Fruit fly (Drosophila melanogaster): ENCODE results near the gene CG31560.

CG31560 gene

DNA sequence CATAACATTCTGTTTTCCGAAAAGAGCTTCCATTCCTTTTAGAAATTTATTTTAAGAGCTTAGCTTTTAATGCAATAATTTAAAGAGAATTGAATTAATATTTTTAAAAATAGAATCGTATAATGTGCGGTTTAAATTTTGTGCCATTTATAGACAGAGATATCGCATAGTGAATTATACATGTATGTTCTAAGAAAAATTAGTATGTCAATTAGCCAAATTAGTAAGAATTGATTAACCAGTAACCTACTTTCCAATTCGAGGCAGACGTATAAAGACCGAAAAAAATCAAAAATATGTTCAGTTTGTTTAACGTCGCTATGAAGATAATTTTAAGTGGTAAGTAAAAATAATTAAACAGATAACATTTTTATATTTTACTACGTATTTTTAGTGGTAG lies at the start of gene CG31560:
Gene CG31560, plus strand, starts transcription at position 301 of the 400 bp plus-strand sequence.
- TF ChIP-seq CG17801 (GFP tag; optimal IDR thresholded peaks at IDR 0.05; ENCODE audit: partially characterized antibody) = no peak

DNA sequence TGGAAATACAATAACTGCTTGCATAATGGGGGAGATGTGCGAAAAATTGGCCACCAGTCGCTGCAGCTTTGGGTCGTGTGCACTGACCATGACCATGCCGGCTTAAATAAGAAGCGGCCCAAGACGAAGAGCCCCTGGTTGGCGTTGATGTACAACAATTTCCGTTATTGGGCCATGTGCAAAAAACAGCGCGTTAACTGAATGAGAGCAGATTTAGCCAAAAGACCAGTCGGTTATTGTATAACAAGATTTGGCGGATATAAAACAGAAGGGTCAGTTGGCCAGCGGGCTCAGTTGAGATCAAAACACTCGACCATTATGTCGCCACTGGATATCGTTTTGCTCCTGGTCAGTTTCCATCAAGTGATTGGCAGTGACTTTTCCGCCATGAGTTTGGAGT lies 46.1 kb upstream of the CG31560 start, which contains the start of gene Osi10a:
Gene Osi10a, plus strand, starts transcription at position 301 of the 400 bp plus-strand sequence.
- TF ChIP-seq CG17801 (GFP tag; optimal IDR thresholded peaks at IDR 0.05; ENCODE audit: partially characterized antibody) = no peak

DNA sequence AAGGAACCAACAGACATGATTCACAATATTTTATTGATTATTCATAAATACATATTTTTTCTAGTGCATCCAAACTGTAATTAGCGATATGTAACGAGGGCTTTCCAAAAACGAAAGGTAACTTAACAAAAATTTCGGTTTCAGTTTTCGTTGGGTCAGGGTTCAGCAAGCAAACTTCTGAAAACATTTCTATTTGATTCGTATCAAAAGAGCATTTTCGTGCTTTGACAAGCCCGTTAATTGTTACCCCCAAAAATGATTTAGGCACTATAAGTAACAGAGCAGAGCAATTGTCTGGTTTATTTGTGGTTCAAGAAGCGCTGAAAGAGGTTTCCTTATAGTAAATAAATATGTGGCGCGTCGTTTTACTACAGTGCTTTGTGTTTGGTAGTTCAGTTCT lies 43.9 kb upstream of the CG31560 start, which contains the start of gene Osi10b:
Gene Osi10b, plus strand, starts transcription at position 301 of the 400 bp plus-strand sequence.
- no peak for TF ChIP-seq CG17801 (GFP tag; optimal IDR thresholded peaks at IDR 0.05; ENCODE audit: partially characterized antibody)

DNA sequence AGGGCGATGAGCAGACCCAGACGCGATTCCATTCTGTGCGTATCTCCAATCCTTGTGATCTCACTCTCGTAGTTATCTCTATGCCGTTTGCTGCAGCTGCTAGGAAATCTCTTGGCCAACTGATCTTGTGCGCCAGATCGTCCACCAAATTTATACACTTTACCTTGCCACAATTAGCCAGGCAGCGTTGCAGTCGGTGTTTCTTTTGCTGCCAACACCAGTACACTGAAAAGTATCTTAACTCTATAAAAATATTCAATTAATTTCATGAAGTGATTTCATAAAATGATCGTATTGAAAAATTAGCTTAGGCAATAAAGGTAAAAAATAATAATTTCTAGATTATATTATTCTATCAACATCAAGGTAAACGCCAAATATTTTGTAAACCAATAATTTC lies 41.1 kb upstream of the CG31560 start, which contains the start of gene Osi11:
Gene Osi11, minus strand, starts transcription at position 101 of the 400 bp plus-strand sequence.
- no peak for TF ChIP-seq CG17801 (GFP tag; optimal IDR thresholded peaks at IDR 0.05; ENCODE audit: partially characterized antibody)

DNA sequence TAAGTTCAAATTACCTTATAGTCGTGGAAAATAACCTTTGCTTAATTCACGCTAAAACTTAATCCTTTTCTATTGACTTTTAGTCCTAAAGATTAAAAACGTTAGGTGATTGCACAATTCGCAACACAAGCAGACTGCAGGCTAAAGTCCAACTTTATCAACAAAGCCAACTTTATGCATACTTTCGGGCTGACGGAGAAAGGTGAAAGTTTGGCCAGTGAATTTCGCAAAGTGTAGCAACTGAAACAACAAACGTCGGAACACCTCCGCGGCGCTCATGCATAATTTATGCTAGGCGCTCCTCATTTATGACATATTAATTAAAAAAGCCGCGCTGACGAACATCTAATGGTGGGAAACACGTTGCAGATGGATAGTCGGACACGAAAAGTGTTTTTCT lies 39.8 kb upstream of the CG31560 start:
- no peak for TF ChIP-seq CG17801 (GFP tag; optimal IDR thresholded peaks at IDR 0.05; ENCODE audit: partially characterized antibody)

DNA sequence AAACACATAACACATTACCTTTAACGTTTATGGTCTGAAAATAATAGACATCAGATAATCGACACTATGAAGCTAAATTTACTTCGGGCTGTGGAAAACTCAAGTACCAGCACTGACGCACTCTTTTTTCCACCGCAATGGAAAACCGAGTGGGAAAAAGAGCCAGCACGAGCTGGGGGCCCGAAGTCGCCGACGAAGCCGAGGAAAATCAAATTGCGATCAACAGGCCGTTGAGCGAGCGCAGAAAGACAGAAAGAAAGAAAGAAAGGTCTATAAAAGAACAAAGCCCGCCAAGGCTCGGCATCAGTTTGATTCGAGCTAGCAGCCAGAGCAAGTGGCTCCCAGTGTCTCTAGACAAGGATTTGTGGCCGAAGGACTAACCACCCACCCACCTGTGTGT lies 31.5 kb upstream of the CG31560 start, which contains the start of gene Osi12:
Gene Osi12, plus strand, starts transcription at position 301 of the 400 bp plus-strand sequence.
- TF ChIP-seq CG17801 (GFP tag; optimal IDR thresholded peaks at IDR 0.05; ENCODE audit: partially characterized antibody) = no peak

DNA sequence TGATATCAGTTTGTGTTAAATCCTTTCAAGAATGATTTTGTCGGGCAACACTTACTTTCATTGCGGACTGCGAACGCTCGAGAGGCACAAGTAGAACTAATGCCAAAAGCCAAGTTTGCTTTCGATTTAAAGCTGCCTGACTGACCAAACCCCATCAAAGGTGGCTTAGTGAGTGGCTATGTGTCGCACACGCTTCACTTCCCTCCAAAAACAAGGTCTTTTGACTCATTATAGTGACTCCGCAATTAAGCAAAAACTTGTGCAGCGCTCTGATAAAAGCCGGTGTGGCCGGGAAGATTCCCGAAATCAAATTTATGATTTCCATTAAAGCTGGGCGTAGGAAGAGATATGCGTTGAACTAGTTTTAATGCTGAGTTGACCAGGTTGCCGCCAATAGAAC lies 24.7 kb upstream of the CG31560 start, which contains the start of gene CG15597:
Gene CG15597, minus strand, starts transcription at position 101 of the 400 bp plus-strand sequence.
- no peak for TF ChIP-seq CG17801 (GFP tag; optimal IDR thresholded peaks at IDR 0.05; ENCODE audit: partially characterized antibody)

DNA sequence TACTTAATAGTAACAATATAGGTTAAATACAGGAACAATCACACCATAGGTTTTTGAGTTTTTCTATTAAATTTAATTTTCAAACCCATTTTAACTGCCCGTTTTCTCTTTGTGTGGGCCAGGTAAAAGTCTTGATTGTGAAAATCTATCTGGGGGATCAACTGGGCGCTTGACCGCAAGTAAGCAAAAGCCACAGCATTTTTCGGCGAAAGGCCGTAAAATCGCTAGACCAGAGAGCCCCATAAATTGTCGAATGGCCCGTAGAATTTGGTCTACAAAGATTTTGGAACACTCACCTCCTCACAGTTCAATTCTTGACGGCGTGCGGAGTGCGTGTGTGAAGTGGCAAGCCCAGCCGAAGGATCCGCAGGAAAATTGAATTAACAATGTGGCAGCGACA lies 22.3 kb upstream of the CG31560 start, which contains the start of gene CG15594:
Gene CG15594, plus strand, starts transcription at position 301 of the 400 bp plus-strand sequence.
- TF ChIP-seq CG17801 (GFP tag; optimal IDR thresholded peaks at IDR 0.05; ENCODE audit: partially characterized antibody) = no peak

DNA sequence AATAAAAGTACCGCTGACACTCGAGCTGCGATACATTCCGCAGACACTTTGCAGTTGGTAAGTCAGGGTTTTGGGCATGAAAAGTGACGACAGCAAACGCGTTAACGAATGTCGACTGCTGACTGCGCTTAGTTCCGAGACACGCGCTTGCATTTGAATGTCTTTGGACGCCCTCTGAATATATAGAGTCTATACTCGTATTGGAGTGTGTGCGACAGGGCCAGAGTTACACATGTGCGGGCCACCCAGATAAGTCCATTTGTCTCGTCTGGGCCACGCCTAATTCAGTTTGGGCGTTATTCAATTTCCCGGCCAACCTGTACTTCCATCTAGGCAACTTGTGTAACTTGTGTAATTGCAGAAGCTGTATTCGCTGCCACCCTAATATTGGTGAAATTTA lies 19.5 kb upstream of the CG31560 start:
- TF ChIP-seq CG17801 (GFP tag; optimal IDR thresholded peaks at IDR 0.05; ENCODE audit: partially characterized antibody) = no peak

DNA sequence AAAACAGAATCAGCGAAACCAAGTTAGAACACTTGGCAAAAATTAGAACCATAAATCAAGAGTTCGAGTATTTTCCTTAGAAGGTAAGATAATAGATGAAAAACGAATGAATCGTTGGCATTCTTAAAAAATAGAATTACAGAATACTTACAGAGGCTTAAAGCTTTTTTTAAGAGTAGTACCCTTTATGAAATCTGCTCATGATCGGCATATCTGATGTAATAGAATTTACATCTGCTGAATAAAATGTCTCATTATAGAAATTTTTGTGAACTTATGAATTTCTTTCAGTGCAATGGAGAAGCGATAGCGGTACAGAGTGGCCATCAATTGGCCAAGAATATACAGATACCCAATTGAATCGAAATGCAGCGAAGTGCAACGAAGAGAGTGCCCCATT lies 18.3 kb upstream of the CG31560 start, which contains the start of gene Osi13:
Gene Osi13, plus strand, starts transcription at position 301 of the 400 bp plus-strand sequence.
- no peak for TF ChIP-seq CG17801 (GFP tag; optimal IDR thresholded peaks at IDR 0.05; ENCODE audit: partially characterized antibody)

DNA sequence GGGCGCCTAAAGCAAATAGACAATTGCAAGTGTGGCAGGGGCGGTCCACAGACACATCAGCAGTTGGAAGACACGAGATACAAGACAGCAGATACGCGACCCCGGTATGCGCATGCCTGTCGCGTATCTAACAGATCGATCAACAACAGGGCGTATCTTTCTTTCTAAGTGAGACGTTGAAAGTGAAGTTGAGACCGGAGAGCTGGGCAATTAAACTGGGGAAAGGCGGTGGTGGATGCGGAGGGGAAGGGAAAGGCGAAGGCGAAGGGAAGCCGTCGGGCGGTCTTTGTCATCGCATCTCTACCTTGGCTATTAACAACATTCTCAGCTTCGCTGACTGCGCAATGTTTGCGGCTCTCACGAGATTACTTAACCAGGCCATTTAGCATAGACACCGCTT lies 15.7 kb upstream of the CG31560 start:
- TF ChIP-seq CG17801 (GFP tag; optimal IDR thresholded peaks at IDR 0.05; ENCODE audit: partially characterized antibody) = no peak

DNA sequence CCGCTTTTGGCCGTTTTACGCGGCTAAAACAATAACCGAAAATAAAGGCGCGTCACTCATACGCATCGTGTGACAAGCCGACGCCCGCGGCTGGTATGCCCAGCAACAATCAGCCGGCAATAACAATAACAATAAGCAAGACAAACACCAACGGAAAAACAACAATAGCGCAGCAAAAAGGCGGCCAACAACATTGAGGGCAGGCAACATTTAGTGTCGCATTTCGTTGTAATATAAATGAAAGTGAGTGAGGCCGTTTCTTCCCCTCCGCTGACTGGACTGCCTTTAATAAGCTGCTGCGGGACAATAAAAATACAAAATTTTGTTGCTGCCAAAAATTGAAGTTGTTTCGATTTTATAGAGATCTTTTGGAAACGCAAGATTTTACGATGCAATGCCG lies 12.6 kb upstream of the CG31560 start:
- no peak for TF ChIP-seq CG17801 (GFP tag; optimal IDR thresholded peaks at IDR 0.05; ENCODE audit: partially characterized antibody)

DNA sequence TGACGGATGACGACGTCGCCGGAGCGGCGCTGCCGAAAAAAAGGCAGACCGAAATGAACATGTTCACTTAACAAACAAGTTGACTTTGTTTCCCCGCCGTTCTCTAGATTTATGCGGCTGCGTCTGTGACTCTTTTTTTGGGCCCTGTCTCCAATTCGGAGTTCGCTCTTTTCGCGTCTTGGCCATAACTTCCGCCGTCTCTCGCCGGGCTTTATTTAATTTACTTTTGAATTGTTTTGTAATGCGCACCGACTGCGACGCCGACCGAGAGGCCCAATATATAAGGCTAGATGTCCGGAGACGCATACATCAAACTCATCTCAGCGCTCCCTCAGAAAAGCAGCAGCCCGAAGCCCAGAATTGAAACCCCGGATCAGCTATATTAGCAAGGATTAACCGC lies 10.9 kb upstream of the CG31560 start, which contains the start of gene Osi14:
Gene Osi14, plus strand, starts transcription at position 301 of the 400 bp plus-strand sequence.
- no peak for TF ChIP-seq CG17801 (GFP tag; optimal IDR thresholded peaks at IDR 0.05; ENCODE audit: partially characterized antibody)

DNA sequence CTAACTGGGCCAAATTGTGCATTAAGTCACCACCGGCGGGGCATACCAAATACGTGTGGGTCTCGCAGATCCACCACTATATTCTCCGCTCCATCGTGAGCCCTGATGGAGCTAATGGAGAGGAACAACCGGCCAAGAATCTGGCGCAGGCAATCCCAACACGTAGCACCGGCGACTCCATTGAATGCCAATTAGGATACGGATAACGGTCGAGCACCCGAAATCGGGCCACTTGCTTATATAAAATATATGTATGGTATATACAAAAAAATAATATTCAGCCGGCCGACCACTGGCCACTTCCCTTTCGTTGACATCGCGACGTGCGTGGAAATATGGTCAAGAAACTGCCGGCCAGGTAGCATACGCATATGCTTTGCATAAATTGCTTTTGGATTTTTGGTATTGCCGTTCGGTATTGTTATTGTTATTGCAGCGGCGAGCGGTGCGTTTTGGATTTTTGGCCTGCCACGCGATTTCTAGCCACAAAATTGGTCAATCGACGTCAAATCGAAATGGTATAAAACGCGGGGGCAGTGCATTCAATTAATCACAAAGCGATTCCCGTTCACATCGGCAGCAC lies 8.4 kb upstream of the CG31560 start, which contains the start of gene Osi15:
Gene Osi15, plus strand, starts transcription at position 548 of the 583 bp plus-strand sequence.
- TF ChIP-seq CG17801 (GFP tag; optimal IDR thresholded peaks at IDR 0.05; ENCODE audit: partially characterized antibody) = no peak

DNA sequence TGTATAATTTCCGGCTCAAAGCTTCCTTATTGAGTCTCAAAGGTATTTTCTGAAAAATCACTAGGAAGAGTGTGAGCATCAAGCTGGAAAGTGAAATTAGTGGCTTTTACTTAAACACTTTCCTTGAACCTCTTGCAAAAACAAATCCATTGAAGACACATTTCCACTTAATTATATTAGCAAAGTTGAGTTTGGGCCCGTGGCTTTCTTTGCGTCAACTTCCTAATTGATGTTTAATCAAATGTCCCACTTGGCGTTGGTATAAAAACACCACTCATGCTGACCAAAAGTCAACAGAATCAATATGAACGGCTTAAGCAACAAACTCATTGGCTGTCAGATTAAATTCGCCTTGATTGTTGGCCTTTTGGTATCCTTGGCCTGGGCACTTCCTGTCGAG lies 6.0 kb upstream of the CG31560 start, which contains the start of gene CG46396:
Gene CG46396, plus strand, starts transcription at position 301 of the 400 bp plus-strand sequence.
- no peak for TF ChIP-seq CG17801 (GFP tag; optimal IDR thresholded peaks at IDR 0.05; ENCODE audit: partially characterized antibody)

DNA sequence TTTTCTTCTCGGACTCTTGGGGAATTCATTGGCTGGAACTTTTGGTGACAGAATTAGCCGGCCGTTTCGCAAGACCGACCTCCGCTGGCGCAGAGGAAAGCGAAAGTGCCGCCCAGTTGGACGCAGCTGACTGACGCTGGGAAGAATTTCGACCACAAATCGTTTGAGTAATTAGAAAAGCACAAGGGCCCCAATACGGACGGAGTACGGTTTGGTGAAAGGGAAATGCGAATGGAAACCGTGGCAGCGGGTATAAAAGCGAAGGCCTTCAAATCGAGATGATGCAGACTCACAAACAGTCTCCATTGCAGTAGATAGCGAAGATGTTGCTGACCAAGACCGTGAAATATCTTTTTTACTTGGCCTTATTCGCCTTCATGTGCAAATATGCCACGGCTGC lies 4.8 kb upstream of the CG31560 start, which contains the start of gene Osi16:
Gene Osi16, plus strand, starts transcription at position 301 of the 400 bp plus-strand sequence.
- no peak for TF ChIP-seq CG17801 (GFP tag; optimal IDR thresholded peaks at IDR 0.05; ENCODE audit: partially characterized antibody)

All from ovary, adult (tissue).